Fruit fly (Drosophila melanogaster) whole organism, embryonic: ENCODE measurements around the gene CecB.
A peak's percentile ranks its signal among the peaks of the same experiment; 100 is the strongest.

Experiments used
- CG10147 ChIP-seq: fragments of 200-800 bp; sonication (Bioruptor generic); optimal IDR thresholded peaks from 2 replicates; lab custom pipeline; 2019; ENCODE audit warnings: missing biosample characterization, mild to moderate bottlenecking, missing genetic modification characterization, moderate library complexity
- CG1024 ChIP-seq: fragments of 200-800 bp; sonication (Bioruptor generic); IDR thresholded peaks from 2 replicates; pipeline ENCODE4 v1.3.6; 2022; ENCODE audit warnings: missing biosample characterization, missing genetic modification characterization
- CG13624 ChIP-seq: fragments of 200-800 bp; sonication (Bioruptor generic); optimal IDR thresholded peaks from 2 replicates; lab custom pipeline; 2016; ENCODE audit warnings: missing biosample characterization, missing genetic modification characterization
- CG14050 ChIP-seq: fragments of 200-800 bp; sonication (Bioruptor generic); IDR thresholded peaks from 3 replicates; pipeline ENCODE4 v1.3.6; 2022; ENCODE audit warnings: missing biosample characterization, missing genetic modification characterization
- CG16813 ChIP-seq: fragments of 200-800 bp; sonication (Bioruptor generic); IDR thresholded peaks from 3 replicates; pipeline ENCODE4 v1.3.6; 2022; ENCODE audit warnings: missing biosample characterization, missing genetic modification characterization; ENCODE audit not compliant: partially characterized antibody
- CG2199 ChIP-seq: fragments of 200-800 bp; sonication (Bioruptor generic); IDR thresholded peaks from 3 replicates; pipeline ENCODE4 v1.3.6; 2022; ENCODE audit warnings: missing biosample characterization, missing genetic modification characterization
- CG31365 ChIP-seq: fragments of 200-800 bp; sonication (Bioruptor generic); optimal IDR thresholded peaks from 2 replicates; lab custom pipeline; 2018; ENCODE audit warnings: missing biosample characterization, mild to moderate bottlenecking, missing genetic modification characterization
- CG42726 ChIP-seq: fragments of 200-800 bp; sonication (Bioruptor generic); IDR thresholded peaks from 2 replicates; pipeline ENCODE4 v1.3.6; 2022; ENCODE audit warnings: missing biosample characterization, missing genetic modification characterization; ENCODE audit not compliant: partially characterized antibody
- CG4328 ChIP-seq: fragments of 200-800 bp; sonication (Bioruptor generic); optimal IDR thresholded peaks from 3 replicates; lab custom pipeline; 2017; ENCODE audit warnings: missing biosample characterization, missing genetic modification reagents, missing genetic modification characterization
- CG5180 ChIP-seq: fragments of 200-800 bp; sonication (Bioruptor generic); optimal IDR thresholded peaks from 3 replicates; lab custom pipeline; 2017; ENCODE audit warnings: missing biosample characterization, missing genetic modification characterization, mild to moderate bottlenecking, moderate library complexity, missing genetic modification reagents
- CG6813 ChIP-seq: fragments of 200-800 bp; sonication (Bioruptor generic); optimal IDR thresholded peaks from 2 replicates; lab custom pipeline; 2017; ENCODE audit warnings: missing biosample characterization, missing genetic modification characterization, mild to moderate bottlenecking, moderate library complexity, missing genetic modification reagents
- CG7357 ChIP-seq: fragments of 200-800 bp; sonication (Bioruptor generic); IDR thresholded peaks from 3 replicates; pipeline ENCODE4 v1.3.6; 2022; ENCODE audit warnings: missing biosample characterization, missing genetic modification characterization
- CG7963 ChIP-seq: fragments of 200-800 bp; sonication (Bioruptor generic); IDR thresholded peaks from 3 replicates; pipeline ENCODE4 v1.3.6; 2022; ENCODE audit warnings: missing biosample characterization, missing genetic modification characterization; ENCODE audit not compliant: partially characterized antibody
- CG7987 ChIP-seq: fragments of 200-800 bp; sonication (Bioruptor generic); optimal IDR thresholded peaks from 2 replicates; lab custom pipeline; 2018; ENCODE audit warnings: missing biosample characterization, mild to moderate bottlenecking, missing genetic modification characterization, moderate library complexity
- Dbx ChIP-seq: fragments of 200-800 bp; sonication (Bioruptor generic); IDR thresholded peaks from 3 replicates; pipeline ENCODE4 v1.3.6; 2022; ENCODE audit warnings: missing biosample characterization, missing genetic modification characterization
- Dip2 ChIP-seq: fragments of 200-800 bp; sonication (Bioruptor generic); IDR thresholded peaks from 2 replicates; pipeline ENCODE4 v1.3.6; 2022; ENCODE audit warnings: missing biosample characterization, missing genetic modification characterization
- Elba2 ChIP-seq: fragments of 200-800 bp; sonication (Bioruptor generic); optimal IDR thresholded peaks from 3 replicates; lab custom pipeline; 2016; ENCODE audit warnings: missing biosample characterization, missing genetic modification characterization
- Hr3 ChIP-seq: fragments of 200-800 bp; sonication (Bioruptor generic); optimal IDR thresholded peaks from 3 replicates; lab custom pipeline; 2016; ENCODE audit warnings: missing biosample characterization, missing genetic modification characterization
- Lim3 ChIP-seq: fragments of 200-800 bp; sonication (Bioruptor generic); IDR thresholded peaks from 2 replicates; pipeline ENCODE4 v1.3.6; 2022; ENCODE audit warnings: missing biosample characterization, missing genetic modification characterization
- Nf-YB ChIP-seq: fragments of 200-800 bp; sonication (Bioruptor generic); optimal IDR thresholded peaks from 3 replicates; lab custom pipeline; 2019; ENCODE audit warnings: missing biosample characterization, mild to moderate bottlenecking, missing genetic modification characterization, moderate library complexity
- Scr ChIP-seq: fragments of 200-800 bp; sonication (Bioruptor generic); IDR thresholded peaks from 2 replicates; pipeline ENCODE4 v1.3.6; 2022; ENCODE audit warnings: missing biosample characterization, missing genetic modification characterization; ENCODE audit not compliant: partially characterized antibody
- Xrp1 ChIP-seq: fragments of 200-800 bp; sonication (Bioruptor generic); IDR thresholded peaks from 2 replicates; pipeline ENCODE4 v1.3.6; 2022; ENCODE audit warnings: missing biosample characterization, missing genetic modification characterization
- amos ChIP-seq: fragments of 200-800 bp; sonication (Bioruptor generic); IDR thresholded peaks from 2 replicates; pipeline ENCODE4 v1.3.6; 2022; ENCODE audit warnings: missing biosample characterization, missing genetic modification characterization; ENCODE audit not compliant: partially characterized antibody
- bcd ChIP-seq: fragments of 200-800 bp; sonication (Bioruptor generic); optimal IDR thresholded peaks from 2 replicates; lab custom pipeline; 2017; ENCODE audit warnings: missing biosample characterization, mild to moderate bottlenecking, missing genetic modification characterization
- btn ChIP-seq: fragments of 200-800 bp; sonication (Bioruptor generic); optimal IDR thresholded peaks from 2 replicates; lab custom pipeline; 2016; ENCODE audit warnings: missing biosample characterization, missing genetic modification characterization
- cg ChIP-seq: fragments of 200-800 bp; sonication (Bioruptor generic); optimal IDR thresholded peaks from 3 replicates; lab custom pipeline; 2019; ENCODE audit warnings: missing biosample characterization, mild to moderate bottlenecking, missing genetic modification characterization, moderate library complexity
- corto ChIP-seq: fragments of 200-800 bp; sonication (Bioruptor generic); optimal IDR thresholded peaks from 2 replicates; lab custom pipeline; 2016; ENCODE audit warnings: missing biosample characterization, mild to moderate bottlenecking, missing genetic modification characterization, moderate library complexity
- cwo ChIP-seq: fragments of 200-800 bp; sonication (Bioruptor generic); optimal IDR thresholded peaks from 3 replicates; lab custom pipeline; 2017; ENCODE audit warnings: missing biosample characterization, missing genetic modification characterization, mild to moderate bottlenecking, moderate library complexity, missing genetic modification reagents
- dm ChIP-seq: fragments of 200-800 bp; sonication (Bioruptor generic); optimal IDR thresholded peaks from 3 replicates; lab custom pipeline; 2016; ENCODE audit warnings: missing biosample characterization, missing genetic modification characterization
- emc ChIP-seq: fragments of 200-800 bp; sonication (Bioruptor generic); optimal IDR thresholded peaks from 2 replicates; lab custom pipeline; 2016; ENCODE audit warnings: missing biosample characterization, missing genetic modification characterization
- esg ChIP-seq: fragments of 200-800 bp; sonication (Bioruptor generic); conservative IDR thresholded peaks from 2 replicates; pipeline ENCODE4 v1.3.6; 2022; ENCODE audit warnings: missing biosample characterization, missing genetic modification characterization
- gcm ChIP-seq: fragments of 200-800 bp; sonication (Bioruptor generic); optimal IDR thresholded peaks from 2 replicates; lab custom pipeline; 2019; ENCODE audit warnings: missing biosample characterization, mild to moderate bottlenecking, missing genetic modification characterization, moderate library complexity
- lilli ChIP-seq: fragments of 200-800 bp; sonication (Bioruptor generic); optimal IDR thresholded peaks from 3 replicates; lab custom pipeline; 2016; ENCODE audit warnings: missing biosample characterization, missing genetic modification characterization
- lov ChIP-seq, 2 experiments: fragments of 200-800 bp in 1 of 2; fragments of >200 bp in 1 of 2; sonication (Bioruptor generic) in 1 of 2; IDR thresholded peaks in 1 of 2; optimal IDR thresholded peaks in 1 of 2; 2 replicates in 1 of 2; 3 replicates in 1 of 2; pipeline versions ENCODE4 v1.3.6 to Lab custom; 2017 to 2022; ENCODE audit warnings: missing biosample characterization in 1 of 2, missing genetic modification characterization in 1 of 2
- nmo ChIP-seq: fragments of 200-800 bp; sonication (Bioruptor generic); optimal IDR thresholded peaks from 2 replicates; lab custom pipeline; 2018; ENCODE audit warnings: missing biosample characterization, mild to moderate bottlenecking, missing genetic modification characterization, moderate library complexity
- oc ChIP-seq: fragments of 200-800 bp; sonication (Bioruptor generic); optimal IDR thresholded peaks from 2 replicates; lab custom pipeline; 2018; ENCODE audit warnings: missing biosample characterization, mild to moderate bottlenecking, missing genetic modification characterization, moderate library complexity
- repo ChIP-seq: fragments of 200-800 bp; sonication (Bioruptor generic); optimal IDR thresholded peaks from 2 replicates; lab custom pipeline; 2016; ENCODE audit warnings: missing biosample characterization, missing genetic modification characterization
- rib ChIP-seq: fragments of 200-800 bp; sonication (Bioruptor generic); IDR thresholded peaks from 2 replicates; pipeline ENCODE4 v1.3.6; 2022; ENCODE audit warnings: missing biosample characterization, missing genetic modification characterization
- run ChIP-seq: fragments of 200-800 bp; sonication (Bioruptor generic); optimal IDR thresholded peaks from 3 replicates; lab custom pipeline; 2018; ENCODE audit warnings: missing biosample characterization, mild to moderate bottlenecking, missing genetic modification characterization
- sna ChIP-seq: fragments of 200-800 bp; sonication (Bioruptor generic); IDR thresholded peaks from 2 replicates; pipeline ENCODE4 v1.3.6; 2022; ENCODE audit warnings: missing biosample characterization, missing genetic modification characterization; ENCODE audit not compliant: partially characterized antibody
- sob ChIP-seq: fragments of 200-800 bp; sonication (Bioruptor generic); IDR thresholded peaks from 2 replicates; pipeline ENCODE4 v1.3.6; 2022; ENCODE audit warnings: missing biosample characterization, missing genetic modification characterization
- sqz ChIP-seq: fragments of 200-800 bp; sonication (Bioruptor generic); optimal IDR thresholded peaks from 3 replicates; lab custom pipeline; 2018; ENCODE audit warnings: missing biosample characterization, mild to moderate bottlenecking, missing genetic modification characterization
- ssp ChIP-seq: fragments of 200-800 bp; sonication (Bioruptor generic); IDR thresholded peaks from 2 replicates; pipeline ENCODE4 v1.3.6; 2022; ENCODE audit warnings: missing biosample characterization, missing genetic modification characterization
- tll ChIP-seq, 2 experiments: fragments of 200-800 bp in 1 of 2; fragments of >200 bp in 1 of 2; sonication (Bioruptor generic) in 1 of 2; optimal IDR thresholded peaks; 2 replicates each; lab custom pipeline; 2017 to 2019; ENCODE audit warnings: missing biosample characterization in 2 of 2, missing genetic modification characterization in 2 of 2, mild to moderate bottlenecking in 1 of 2, moderate library complexity in 1 of 2
- tx ChIP-seq: fragments of 200-800 bp; sonication (Bioruptor generic); optimal IDR thresholded peaks from 2 replicates; lab custom pipeline; 2016; ENCODE audit warnings: missing biosample characterization, missing genetic modification characterization
- zen ChIP-seq: fragments of 200-800 bp; sonication (Bioruptor generic); optimal IDR thresholded peaks from 3 replicates; lab custom pipeline; 2018; ENCODE audit warnings: missing biosample characterization, mild to moderate bottlenecking, missing genetic modification characterization, moderate library complexity
- zen2 ChIP-seq: fragments of 200-800 bp; sonication (Bioruptor generic); IDR thresholded peaks from 3 replicates; pipeline ENCODE4 v1.3.6; 2022; ENCODE audit warnings: missing biosample characterization, missing genetic modification characterization; ENCODE audit not compliant: partially characterized antibody

Gene CecB

dm6 chr3R:30208766-30209484, 4.7 kb downstream of the CecB start, which contains the start of gene RpS7 (continued):
- TF ChIP-seq Dbx: peak; percentile 82
- TF ChIP-seq Nf-YB (GFP tag; lab: Kevin White, UChicago): peak; percentile 49
- TF ChIP-seq Xrp1: peak; percentile 29; the same call in 1 of the 2 replicates
- TF ChIP-seq oc: peak; percentile 32
- peak; percentile 69 for TF ChIP-seq CG5180 (GFP tag; lab: Kevin White, UChicago)
- peak; percentile 39; the same call in 1 of the 2 replicates for TF ChIP-seq ssp (GFP tag; lab: Robert Waterston, UW)
- no peak for TF ChIP-seq cg (GFP tag; lab: Kevin White, UChicago)
- peak; percentile 67 for TF ChIP-seq run (tag; lab: Kevin White, UChicago)
- TF ChIP-seq CG2199 (GFP tag; lab: Robert Waterston, UW): peak; percentile 75; the same call in 1 of the 3 replicates
- peak; percentile 6 for TF ChIP-seq repo (GFP tag; lab: Kevin White, UChicago)
- peak; percentile 99 for TF ChIP-seq Scr (GFP tag; lab: Robert Waterston, UW)
- no peak for TF ChIP-seq Elba2 (GFP tag; lab: Kevin White, UChicago)
- peak; percentile 49 for TF ChIP-seq CG10147 (GFP tag; lab: Kevin White, UChicago)
- peak; percentile 93 for TF ChIP-seq CG7987 (GFP tag; lab: Kevin White, UChicago)
- TF ChIP-seq sna (GFP tag; lab: Robert Waterston, UW): peak; percentile 99
- TF ChIP-seq CG31365 (tag; lab: Kevin White, UChicago): peak; percentile 76
- peak; percentile 18 for TF ChIP-seq emc (GFP tag; lab: Kevin White, UChicago)
- peak; percentile 15 for TF ChIP-seq tx (GFP tag; lab: Kevin White, UChicago)
- peak; percentile 81 for TF ChIP-seq CG6813
- TF ChIP-seq lov (optimal IDR thresholded peaks at IDR 0.05; lab: Kevin White, UChicago): no peak
- peak; percentile 89 for TF ChIP-seq lov (GFP tag; IDR thresholded peaks at IDR 0.05; lab: Robert Waterston, UW)
- peak; percentile 79 for TF ChIP-seq sob (GFP tag; lab: Robert Waterston, UW)
- TF ChIP-seq corto: no peak
- TF ChIP-seq sqz (GFP tag; lab: Kevin White, UChicago): peak; percentile 71
- peak; percentile 38 for TF ChIP-seq Hr3
- peak; percentile 74 for TF ChIP-seq gcm (GFP tag; lab: Kevin White, UChicago)
- TF ChIP-seq bcd (GFP tag; lab: Kevin White, UChicago): peak; percentile 87
- peak; percentile 88 for TF ChIP-seq CG7963 (GFP tag; lab: Robert Waterston, UW)
- peak; percentile 44 for TF ChIP-seq CG13624 (GFP tag; lab: Kevin White, UChicago)
- TF ChIP-seq CG16813 (GFP tag; lab: Robert Waterston, UW): peak; percentile 98
- peak; percentile 77 for TF ChIP-seq nmo (GFP tag; lab: Kevin White, UChicago)
- TF ChIP-seq zen: no peak
- TF ChIP-seq Dip2 (GFP tag; lab: Robert Waterston, UW): no peak
- TF ChIP-seq CG7357 (GFP tag; lab: Robert Waterston, UW): peak; percentile 38; the same call in 2 of the 3 replicates
- TF ChIP-seq amos: peak; percentile 96
- TF ChIP-seq CG14050 (GFP tag; lab: Robert Waterston, UW): peak; percentile 69
- TF ChIP-seq CG4328: peak; percentile 76
- peak; percentile 67 for TF ChIP-seq CG1024
- TF ChIP-seq lilli (GFP tag; lab: Kevin White, UChicago): peak; percentile 47
- TF ChIP-seq dm: peak; percentile 79
- TF ChIP-seq zen2 (GFP tag; lab: Robert Waterston, UW): peak; percentile 94
- TF ChIP-seq rib (GFP tag; lab: Robert Waterston, UW): peak; percentile 66
- TF ChIP-seq tll (GFP tag; optimal IDR thresholded peaks at IDR 0.05; lab: Kevin White, UChicago): no peak
- peak; percentile 28 for TF ChIP-seq btn (GFP tag; lab: Kevin White, UChicago)
- peak; percentile 91 for TF ChIP-seq CG42726 (GFP tag; lab: Robert Waterston, UW)
- no peak for TF ChIP-seq Lim3 (GFP tag; lab: Robert Waterston, UW)
- TF ChIP-seq cwo (GFP tag; lab: Kevin White, UChicago): peak; percentile 32
- TF ChIP-seq esg: 0 out of 2 replicates have a peak, but pooled peaks have one; percentile 8
